Fruit fly (Drosophila melanogaster): ENCODE results near the gene Upf1.

Gene Upf1

dm6 chrX:11915154-11915593 lies 10.0 kb upstream of the Upf1 start (continued):
- TF ChIP-seq CG11294 (GFP tag; IDR thresholded peaks at IDR 0.05): peak; percentile 55
- TF ChIP-seq CG11902 (GFP tag; optimal IDR thresholded peaks at IDR 0.05): peak; percentile 53
- TF ChIP-seq CG3919 (GFP tag; optimal IDR thresholded peaks at IDR 0.05): peak; percentile 81
- TF ChIP-seq esn (GFP tag; optimal IDR thresholded peaks at IDR 0.05): peak; percentile 84
- TF ChIP-seq CG4318 (GFP tag; optimal IDR thresholded peaks at IDR 0.05): peak; percentile 94
- TF ChIP-seq Sox15 (GFP tag; optimal IDR thresholded peaks at IDR 0.05): peak; percentile 72
- peak; percentile 85 for TF ChIP-seq CG8632 (GFP tag; optimal IDR thresholded peaks at IDR 0.05)
- peak; percentile 86 for TF ChIP-seq OdsH (GFP tag; optimal IDR thresholded peaks at IDR 0.05)
- peak; percentile 82 for TF ChIP-seq spab (GFP tag; optimal IDR thresholded peaks at IDR 0.05)
- peak; percentile 88 for TF ChIP-seq CG34406 (GFP tag; optimal IDR thresholded peaks at IDR 0.05)
- peak; percentile 86 for TF ChIP-seq achi (GFP tag; optimal IDR thresholded peaks at IDR 0.05)
- TF ChIP-seq Hr4 (GFP tag; optimal IDR thresholded peaks at IDR 0.05): peak; percentile 78
- peak; percentile 86 for TF ChIP-seq Gug (GFP tag; IDR thresholded peaks at IDR 0.05)
- peak; percentile 89 for TF ChIP-seq svp (GFP tag)
- peak; percentile 61 for TF ChIP-seq CG7368 (GFP tag; optimal IDR thresholded peaks at IDR 0.05)
- TF ChIP-seq Eip75B (GFP tag; optimal IDR thresholded peaks at IDR 0.05): peak; percentile 68
- peak; percentile 92 for TF ChIP-seq CG6854 (GFP tag; optimal IDR thresholded peaks at IDR 0.05)
- TF ChIP-seq Hr39 (GFP tag; optimal IDR thresholded peaks at IDR 0.05): peak; percentile 59
- TF ChIP-seq vri (GFP tag; optimal IDR thresholded peaks at IDR 0.05): peak; percentile 47
- TF ChIP-seq Sox14 (GFP tag; optimal IDR thresholded peaks at IDR 0.05): peak; percentile 56
- peak; percentile 94 for TF ChIP-seq CG6276 (GFP tag; optimal IDR thresholded peaks at IDR 0.05)
- no peak for TF ChIP-seq Hr38 (GFP tag; optimal IDR thresholded peaks at IDR 0.05)
- TF ChIP-seq Eip93F (GFP tag; optimal IDR thresholded peaks at IDR 0.05): no peak

DNA sequence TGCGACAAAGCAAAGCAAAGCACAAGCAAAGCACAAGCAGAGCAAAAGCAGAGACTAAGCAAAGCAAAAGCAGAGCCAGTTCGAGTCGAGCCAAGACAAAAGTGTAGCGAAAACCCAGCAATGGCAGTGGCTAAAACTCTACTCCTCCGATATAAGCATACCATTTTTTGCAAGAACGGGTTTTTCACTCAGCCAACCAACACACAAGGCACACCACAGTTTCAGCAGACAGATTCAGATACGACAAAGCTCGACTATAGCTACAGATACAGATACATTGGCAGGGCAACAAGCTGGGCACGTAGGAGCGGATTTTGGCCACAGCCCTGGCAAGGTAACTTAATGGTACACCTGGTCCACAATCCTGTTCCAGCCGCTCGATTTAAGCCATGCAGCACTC lies 8.4 kb upstream of the Upf1 start:
- no peak for TF ChIP-seq net (GFP tag; optimal IDR thresholded peaks at IDR 0.05)
- TF ChIP-seq achi (GFP tag; optimal IDR thresholded peaks at IDR 0.05): no peak
- no peak for TF ChIP-seq lz (GFP tag; optimal IDR thresholded peaks at IDR 0.05)
- TF ChIP-seq CG6163 (GFP tag; IDR thresholded peaks at IDR 0.05): 0 out of 3 replicates have a peak, but pooled peaks have one; percentile 12
- peak; percentile 12 for TF ChIP-seq dsx (GFP tag; optimal IDR thresholded peaks at IDR 0.05; ENCODE audit: poor library complexity, severe bottlenecking)
- TF ChIP-seq CG6854 (GFP tag; optimal IDR thresholded peaks at IDR 0.05): peak; percentile 41
- no peak for TF ChIP-seq dac (GFP tag; optimal IDR thresholded peaks at IDR 0.05)
- no peak for TF ChIP-seq CG32006 (GFP tag; optimal IDR thresholded peaks at IDR 0.05)
- TF ChIP-seq Lpt (GFP tag; optimal IDR thresholded peaks at IDR 0.05): peak; percentile 34
- TF ChIP-seq Hr39 (GFP tag; optimal IDR thresholded peaks at IDR 0.05): no peak
- TF ChIP-seq CG3032 (tag; optimal IDR thresholded peaks at IDR 0.05): no peak
- TF ChIP-seq Eip78C (GFP tag): peak; percentile 56
- peak in 1 of 2 experiments; percentile 27 for TF ChIP-seq ss (GFP tag; optimal IDR thresholded peaks at IDR 0.05)
- no peak for TF ChIP-seq svp (GFP tag)
- TF ChIP-seq CG8319 (GFP tag; optimal IDR thresholded peaks at IDR 0.05): no peak

dm6 chrX:11906818-11907281 lies 1.7 kb upstream of the Upf1 start, which contains the start of gene CG43156:
Gene CG43156 (minus strand): TSS chrX:11906868.
- TF ChIP-seq ss (GFP tag; optimal IDR thresholded peaks at IDR 0.05) (no peak), Met (GFP tag; optimal IDR thresholded peaks at IDR 0.05) (no peak), Ets21C (GFP tag; optimal IDR thresholded peaks at IDR 0.05) (no peak), CG7368 (GFP tag; optimal IDR thresholded peaks at IDR 0.05) (no peak), Eip78C (GFP tag) (peak; percentile 41)

DNA sequence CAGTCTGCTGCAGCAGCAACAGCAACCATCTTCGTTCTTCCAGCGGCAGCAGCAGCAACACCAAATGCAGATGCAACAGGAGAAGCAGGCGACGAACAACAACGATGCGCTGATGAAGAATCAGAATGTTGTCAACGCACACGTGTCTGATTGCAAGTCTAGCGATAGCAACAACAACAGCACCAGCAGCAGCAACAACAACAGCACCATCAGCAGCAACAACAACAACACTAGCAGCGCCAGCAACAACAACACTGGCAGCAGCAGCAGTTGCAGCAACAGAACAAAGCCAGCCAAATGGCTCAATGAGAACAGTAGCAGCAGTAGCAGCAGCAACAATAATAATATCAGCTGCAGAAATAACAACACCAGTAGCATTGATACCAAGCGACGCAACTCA lies 10.0 kb downstream of the Upf1 start:
- TF ChIP-seq CG8319 (GFP tag; optimal IDR thresholded peaks at IDR 0.05) (no peak), CG3919 (GFP tag; optimal IDR thresholded peaks at IDR 0.05) (peak; percentile 14), topi (GFP tag; optimal IDR thresholded peaks at IDR 0.05) (no peak)
